Worm (Caenorhabditis elegans) whole organism, midembryonic: ENCODE results near the gene B0563.1.

Experiments used
- flt-1 ChIP-seq: fragments of 200-800 bp; sonication (Bioruptor generic); IDR thresholded peaks from 2 replicates; pipeline ENCODE4 v1.3.6; 2022; ENCODE audit warnings: missing genetic modification characterization, missing compliant biosample characterization
- klf-2 ChIP-seq: fragments of 200-800 bp; sonication (Bioruptor generic); conservative IDR thresholded peaks from 2 replicates; pipeline ENCODE4 v1.3.6; 2022; ENCODE audit warnings: missing genetic modification reagents, missing genetic modification characterization, missing compliant biosample characterization
- med-1 ChIP-seq: sonication (generic microtip); optimal IDR thresholded peaks from 2 replicates; lab custom pipeline; 2017; ENCODE audit warnings: missing genetic modification characterization, mild to moderate bottlenecking, missing compliant biosample characterization, antibody characterized with exemption, missing genetic modification reagents; ENCODE audit not compliant: insufficient read depth
- ref-1 ChIP-seq: fragments of 200-800 bp; sonication (Bioruptor generic); conservative IDR thresholded peaks from 2 replicates; pipeline ENCODE4 v1.3.6; 2022; ENCODE audit warnings: missing genetic modification reagents, missing genetic modification characterization, missing compliant biosample characterization

DNA sequence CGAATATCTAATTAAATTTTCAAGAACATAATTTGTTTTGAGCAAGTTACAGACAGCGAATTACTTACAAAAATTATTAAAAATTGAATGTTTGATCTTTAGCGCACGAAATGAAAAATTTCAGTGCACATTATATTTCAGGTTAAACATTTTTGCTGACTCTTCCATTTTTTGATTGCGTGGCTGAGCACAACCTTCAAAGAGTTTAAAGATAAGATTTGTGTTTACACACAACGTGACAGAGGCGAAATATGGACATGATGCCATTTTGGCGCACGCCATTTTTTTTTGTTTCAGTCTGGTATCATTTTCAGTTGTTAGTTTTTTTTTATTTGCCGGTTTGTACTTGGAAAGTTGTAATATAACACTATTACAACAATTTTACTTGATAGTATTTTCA lies 41.3 kb downstream of the B0563.1 start:
- TF ChIP-seq flt-1 (GFP tag; lab: Robert Waterston, UW): no peak
- no peak for TF ChIP-seq klf-2 (GFP tag; lab: Robert Waterston, UW)
- no peak for TF ChIP-seq med-1 (GFP tag; lab: Kevin White, UChicago)
- no peak for TF ChIP-seq ref-1 (GFP tag; lab: Robert Waterston, UW)
